Worm (Caenorhabditis elegans) whole organism, young adult: ENCODE results near the gene lelo-1.

ENCODE experiments used
- B0019.2 ChIP-seq: fragments of 200-800 bp; sonication (Bioruptor generic); conservative IDR thresholded peaks from 2 replicates; pipeline ENCODE4 v1.3.6; 2022; ENCODE audit warnings: missing genetic modification reagents, missing genetic modification characterization, missing compliant biosample characterization
- B0035.1 ChIP-seq: sonication (generic microtip); optimal IDR thresholded peaks from 2 replicates; lab custom pipeline; 2016; ENCODE audit warnings: missing genetic modification characterization, mild to moderate bottlenecking, missing compliant biosample characterization, missing genotype, missing genetic modification reagents
- B0336.3 ChIP-seq: fragments of 200-800 bp; sonication (Bioruptor generic); IDR thresholded peaks from 2 replicates; pipeline ENCODE4 v1.3.6; 2022; ENCODE audit warnings: missing genetic modification characterization, missing compliant biosample characterization
- C06A6.2 ChIP-seq: fragments of 200-800 bp; sonication (Bioruptor generic); conservative IDR thresholded peaks from 2 replicates; pipeline ENCODE4 v1.3.6; 2022; ENCODE audit warnings: missing genetic modification characterization, missing compliant biosample characterization
- F33H1.4 ChIP-seq: fragments of 200-800 bp; sonication (Bioruptor generic); IDR thresholded peaks from 2 replicates; pipeline ENCODE4 v1.3.6; 2022; ENCODE audit warnings: missing genetic modification reagents, missing genetic modification characterization, missing compliant biosample characterization
- F57C9.4 ChIP-seq: sonication (generic microtip); optimal IDR thresholded peaks from 2 replicates; lab custom pipeline; 2017; ENCODE audit warnings: mild to moderate bottlenecking, missing genetic modification characterization, missing compliant biosample characterization
- Y53G8AR.9 ChIP-seq: fragments of 200-800 bp; sonication (Bioruptor generic); conservative IDR thresholded peaks from 2 replicates; pipeline ENCODE4 v1.3.6; 2022; ENCODE audit warnings: missing genetic modification reagents, missing genetic modification characterization, missing compliant biosample characterization
- ZK185.1 ChIP-seq: sonication (generic microtip); optimal IDR thresholded peaks from 2 replicates; lab custom pipeline; 2016; ENCODE audit warnings: mild to moderate bottlenecking, missing genetic modification characterization, missing compliant biosample characterization; ENCODE audit not compliant: poor library complexity, severe bottlenecking
- ama-1 ChIP-seq, 3 experiments: fragments of 150-350 bp in 1 of 3; sonication (generic microtip) in 2 of 3; optimal IDR thresholded peaks; 2 replicates each; lab custom pipeline; 2014 to 2018; ENCODE audit warnings: missing biosample characterization in 2 of 3, missing genetic modification characterization in 2 of 3, missing genetic modification reagents in 2 of 3
- aptf-3 ChIP-seq: fragments of 200-800 bp; sonication (Bioruptor generic); IDR thresholded peaks from 2 replicates; pipeline ENCODE4 v1.3.6; 2022; ENCODE audit warnings: missing genetic modification characterization, missing compliant biosample characterization
- atf-7 ChIP-seq: sonication (generic microtip); optimal IDR thresholded peaks from 2 replicates; lab custom pipeline; 2017; ENCODE audit warnings: mild to moderate bottlenecking, missing genetic modification characterization, missing compliant biosample characterization
- athp-1 ChIP-seq: sonication (generic microtip); optimal IDR thresholded peaks from 2 replicates; lab custom pipeline; 2017; ENCODE audit warnings: mild to moderate bottlenecking, missing genetic modification characterization, missing compliant biosample characterization
- attf-3 ChIP-seq: fragments of 200-800 bp; sonication (Bioruptor generic); conservative IDR thresholded peaks from 2 replicates; pipeline ENCODE4 v1.3.6; 2022; ENCODE audit warnings: missing genetic modification reagents, missing genetic modification characterization, missing compliant biosample characterization
- attf-6 ChIP-seq: fragments of 200-800 bp; sonication (Bioruptor generic); IDR thresholded peaks from 2 replicates; pipeline ENCODE4 v1.3.6; 2022; ENCODE audit warnings: missing genetic modification reagents, missing genetic modification characterization, missing compliant biosample characterization
- ccch-3 ChIP-seq: fragments of 200-800 bp; sonication (Bioruptor generic); optimal IDR thresholded peaks from 2 replicates; lab custom pipeline; 2018; ENCODE audit warnings: mild to moderate bottlenecking, missing genetic modification characterization, missing compliant biosample characterization
- cebp-1 ChIP-seq, 2 experiments: fragments of 200-800 bp in 1 of 2; sonication (Bioruptor generic) in 1 of 2; sonication (generic microtip) in 1 of 2; IDR thresholded peaks in 1 of 2; optimal IDR thresholded peaks in 1 of 2; 2 replicates each; pipeline versions ENCODE4 v1.3.6 to Lab custom; 2017 to 2022; ENCODE audit warnings: missing compliant biosample characterization in 2 of 2, missing genetic modification characterization in 2 of 2, mild to moderate bottlenecking in 1 of 2, missing genetic modification reagents in 1 of 2, moderate library complexity in 1 of 2
- ceh-58 ChIP-seq: fragments of 200-800 bp; sonication (Bioruptor generic); IDR thresholded peaks from 2 replicates; pipeline ENCODE4 v1.3.6; 2022; ENCODE audit warnings: missing genetic modification characterization, missing compliant biosample characterization
- ceh-91 ChIP-seq: fragments of 200-800 bp; sonication (Bioruptor generic); IDR thresholded peaks from 2 replicates; pipeline ENCODE4 v1.3.6; 2022; ENCODE audit warnings: missing genetic modification reagents, missing genetic modification characterization, missing compliant biosample characterization
- dox-1 ChIP-seq: fragments of 200-800 bp; sonication (Bioruptor generic); IDR thresholded peaks from 2 replicates; pipeline ENCODE4 v1.3.6; 2022; ENCODE audit warnings: missing genetic modification reagents, missing genetic modification characterization, missing compliant biosample characterization
- efl-1 ChIP-seq: fragments of 150-350 bp; optimal IDR thresholded peaks from 2 replicates; lab custom pipeline; 2014; ENCODE audit warnings: missing biosample characterization, missing genetic modification reagents, missing genetic modification characterization
- ekl-4 ChIP-seq: fragments of 200-800 bp; sonication (Bioruptor generic); IDR thresholded peaks from 2 replicates; pipeline ENCODE4 v1.3.6; 2022; ENCODE audit warnings: missing genetic modification reagents, missing genetic modification characterization, missing compliant biosample characterization
- fkh-3 ChIP-seq: sonication (generic microtip); optimal IDR thresholded peaks from 2 replicates; lab custom pipeline; 2016; ENCODE audit warnings: mild to moderate bottlenecking, missing genetic modification characterization, missing compliant biosample characterization
- hlh-12 ChIP-seq: sonication (generic microtip); optimal IDR thresholded peaks from 2 replicates; lab custom pipeline; 2016; ENCODE audit warnings: missing genetic modification characterization, missing compliant biosample characterization
- hlh-26 ChIP-seq: fragments of 200-800 bp; sonication (Bioruptor generic); conservative IDR thresholded peaks from 2 replicates; pipeline ENCODE4 v1.3.6; 2022; ENCODE audit warnings: missing genetic modification reagents, missing genetic modification characterization, missing compliant biosample characterization
- hmg-1.2 ChIP-seq: fragments of 200-800 bp; sonication (Bioruptor generic); IDR thresholded peaks from 2 replicates; pipeline ENCODE4 v1.3.6; 2022; ENCODE audit warnings: missing genetic modification reagents, missing genetic modification characterization, missing compliant biosample characterization
- hsf-1 ChIP-seq: fragments of 200-800 bp; sonication (Bioruptor generic); IDR thresholded peaks from 2 replicates; pipeline ENCODE4 v1.3.6; 2022; ENCODE audit warnings: missing genetic modification reagents, missing genetic modification characterization, missing compliant biosample characterization
- let-526 ChIP-seq: fragments of 200-800 bp; sonication (Bioruptor generic); IDR thresholded peaks from 2 replicates; pipeline ENCODE4 v1.3.6; 2022; ENCODE audit warnings: missing genetic modification reagents, missing genetic modification characterization, missing compliant biosample characterization
- lin-54 ChIP-seq: fragments of 200-800 bp; sonication (Bioruptor generic); optimal IDR thresholded peaks from 2 replicates; lab custom pipeline; 2018; ENCODE audit warnings: mild to moderate bottlenecking, missing genetic modification characterization, missing compliant biosample characterization
- lir-1 ChIP-seq: fragments of 200-800 bp; sonication (Bioruptor generic); conservative IDR thresholded peaks from 2 replicates; pipeline ENCODE4 v1.3.6; 2022; ENCODE audit warnings: missing genetic modification reagents, missing genetic modification characterization, missing compliant biosample characterization
- mes-4 ChIP-seq: sonication (generic microtip); optimal IDR thresholded peaks from 2 replicates; lab custom pipeline; 2016; ENCODE audit warnings: missing genotype, missing genetic modification characterization, missing compliant biosample characterization
- nfyb-1 ChIP-seq: fragments of 200-800 bp; sonication (Bioruptor generic); IDR thresholded peaks from 2 replicates; pipeline ENCODE4 v1.3.6; 2022; ENCODE audit warnings: missing genetic modification reagents, missing genetic modification characterization, missing compliant biosample characterization
- nhr-27 ChIP-seq: fragments of 200-800 bp; sonication (Bioruptor generic); optimal IDR thresholded peaks from 2 replicates; lab custom pipeline; 2018; ENCODE audit warnings: mild to moderate bottlenecking, missing genetic modification characterization, moderate library complexity, missing compliant biosample characterization
- nhr-90 ChIP-seq: sonication (generic microtip); optimal IDR thresholded peaks from 2 replicates; lab custom pipeline; 2016; ENCODE audit warnings: missing genotype, mild to moderate bottlenecking, missing genetic modification characterization, missing compliant biosample characterization
- pbrm-1 ChIP-seq: fragments of 200-800 bp; sonication (Bioruptor generic); IDR thresholded peaks from 2 replicates; pipeline ENCODE4 v1.3.6; 2022; ENCODE audit warnings: missing genetic modification reagents, missing genetic modification characterization, missing compliant biosample characterization
- repo-1 ChIP-seq: sonication (generic microtip); optimal IDR thresholded peaks from 2 replicates; lab custom pipeline; 2017; ENCODE audit warnings: mild to moderate bottlenecking, missing genetic modification characterization, missing compliant biosample characterization
- rpc-1 ChIP-seq, 2 experiments: fragments of 150-350 bp in 1 of 2; sonication (generic microtip) in 1 of 2; optimal IDR thresholded peaks; 2 replicates each; lab custom pipeline; 2014 to 2018; ENCODE audit warnings: missing biosample characterization in 1 of 2, missing genetic modification characterization in 1 of 2, missing genetic modification reagents in 1 of 2, missing genotype in 1 of 2
- sdz-38 ChIP-seq: sonication (generic microtip); optimal IDR thresholded peaks from 2 replicates; lab custom pipeline; 2016; ENCODE audit warnings: missing genotype, missing genetic modification characterization, missing compliant biosample characterization
- snpc-1.3 ChIP-seq: sonication (generic microtip); optimal IDR thresholded peaks from 2 replicates; lab custom pipeline; 2017; ENCODE audit warnings: missing genetic modification characterization, mild to moderate bottlenecking, missing compliant biosample characterization, antibody characterized with exemption, moderate library complexity, missing genotype, missing genetic modification reagents; ENCODE audit not compliant: insufficient read depth
- somi-1 ChIP-seq: fragments of 200-800 bp; sonication (Bioruptor generic); optimal IDR thresholded peaks from 2 replicates; lab custom pipeline; 2018; ENCODE audit warnings: mild to moderate bottlenecking, missing genetic modification characterization, missing compliant biosample characterization
- sptf-2 ChIP-seq: fragments of 200-800 bp; sonication (Bioruptor generic); optimal IDR thresholded peaks from 2 replicates; lab custom pipeline; 2018; ENCODE audit warnings: mild to moderate bottlenecking, missing genetic modification characterization, missing compliant biosample characterization
- tbp1 ChIP-seq: fragments of 200-800 bp; sonication (Bioruptor generic); optimal IDR thresholded peaks from 2 replicates; lab custom pipeline; 2018; ENCODE audit warnings: mild to moderate bottlenecking, missing genetic modification characterization, missing compliant biosample characterization
- tlf-1 ChIP-seq: fragments of 200-800 bp; sonication (Bioruptor generic); optimal IDR thresholded peaks from 2 replicates; lab custom pipeline; 2018; ENCODE audit warnings: mild to moderate bottlenecking, missing genetic modification characterization, missing compliant biosample characterization
- unc-62 ChIP-seq: fragments of 150-350 bp; optimal IDR thresholded peaks from 2 replicates; lab custom pipeline; 2014; ENCODE audit warnings: missing biosample characterization, missing genetic modification reagents, missing genetic modification characterization
- xnd-1 ChIP-seq: sonication (generic microtip); optimal IDR thresholded peaks from 2 replicates; lab custom pipeline; 2016; ENCODE audit warnings: missing genotype, missing genetic modification reagents, missing genetic modification characterization, missing compliant biosample characterization
- zim-3 ChIP-seq: sonication (generic microtip); optimal IDR thresholded peaks from 2 replicates; lab custom pipeline; 2017; ENCODE audit warnings: mild to moderate bottlenecking, missing genetic modification characterization, moderate library complexity, missing compliant biosample characterization
- ztf-18 ChIP-seq: sonication (generic microtip); optimal IDR thresholded peaks from 2 replicates; lab custom pipeline; 2016; ENCODE audit warnings: missing genotype, mild to moderate bottlenecking, missing genetic modification characterization, missing compliant biosample characterization
- ztf-22 ChIP-seq: fragments of 200-800 bp; sonication (Bioruptor generic); optimal IDR thresholded peaks from 2 replicates; lab custom pipeline; 2018; ENCODE audit warnings: mild to moderate bottlenecking, missing genetic modification characterization, moderate library complexity, missing compliant biosample characterization
- ztf-28 ChIP-seq: fragments of 200-800 bp; sonication (Bioruptor generic); IDR thresholded peaks from 2 replicates; pipeline ENCODE4 v1.3.6; 2022; ENCODE audit warnings: missing genetic modification reagents, missing genetic modification characterization, missing compliant biosample characterization

Gene lelo-1

ce11 chrII:6248503-6248902 lies 2.3 kb downstream of the lelo-1 start (continued):
- TF ChIP-seq repo-1 (tag; lab: Kevin White, UChicago) (peak; percentile 71), ceh-58 (no peak), ztf-28 (GFP tag; lab: Robert Waterston, UW) (no peak), F57C9.4 (no peak), xnd-1 (tag; lab: Kevin White, UChicago) (no peak), F33H1.4 (GFP tag; lab: Robert Waterston, UW) (peak; percentile 46), nfyb-1 (GFP tag; lab: Robert Waterston, UW) (peak; percentile 63), ceh-91 (no peak), rpc-1 (optimal IDR thresholded peaks at IDR 0.05; lab: Kevin White, UChicago) (peak; percentile 70), rpc-1 (tag; optimal IDR thresholded peaks at IDR 0.05; lab: Kevin White, UChicago) (peak; percentile 77), let-526 (GFP tag; lab: Robert Waterston, UW) (no peak), cebp-1 (GFP tag; IDR thresholded peaks at IDR 0.05; lab: Robert Waterston, UW) (0 out of 2 replicates have a peak, but pooled peaks have one; percentile 11), cebp-1 (tag; optimal IDR thresholded peaks at IDR 0.05; lab: Kevin White, UChicago) (peak; percentile 62), snpc-1.3 (tag; lab: Kevin White, UChicago) (no peak), ztf-18 (tag; lab: Kevin White, UChicago) (peak; percentile 68), sptf-2 (peak; percentile 27), Y53G8AR.9 (GFP tag; lab: Robert Waterston, UW) (no peak), sdz-38 (tag; lab: Kevin White, UChicago) (no peak), atf-7 (tag; lab: Kevin White, UChicago) (peak; percentile 40), nhr-90 (peak; percentile 72), dox-1 (GFP tag; lab: Robert Waterston, UW) (peak; percentile 73), hlh-26 (GFP tag; lab: Robert Waterston, UW) (no peak), B0019.2 (GFP tag; lab: Robert Waterston, UW) (peak; percentile 36; the same call in 1 of the 2 replicates), ekl-4 (GFP tag; lab: Robert Waterston, UW) (peak; percentile 87), ama-1 (optimal IDR thresholded peaks at IDR 0.05; lab: Kevin White, UChicago) (no peak), ama-1 (GFP tag; optimal IDR thresholded peaks at IDR 0.05; lab: Kevin White, UChicago) (peak; percentile 66 to 71), somi-1 (no peak), B0336.3 (GFP tag; lab: Robert Waterston, UW) (0 out of 2 replicates have a peak, but pooled peaks have one; percentile 13), lin-54 (GFP tag; lab: Kevin White, UChicago) (peak; percentile 62), hlh-12 (tag; lab: Kevin White, UChicago) (no peak), nhr-27 (tag; lab: Kevin White, UChicago) (no peak), tlf-1 (GFP tag; lab: Kevin White, UChicago) (peak; percentile 1), fkh-3 (peak; percentile 63), hmg-1.2 (GFP tag; lab: Robert Waterston, UW) (peak; percentile 41), attf-6 (GFP tag; lab: Robert Waterston, UW) (no peak), lir-1 (no peak), aptf-3 (GFP tag; lab: Robert Waterston, UW) (no peak), ztf-22 (no peak), athp-1 (tag; lab: Kevin White, UChicago) (peak; percentile 61), mes-4 (tag; lab: Kevin White, UChicago) (peak; percentile 69), ccch-3 (no peak), ZK185.1 (peak; percentile 76), pbrm-1 (GFP tag; lab: Robert Waterston, UW) (peak; percentile 16; the same call in 1 of the 2 replicates), zim-3 (tag; lab: Kevin White, UChicago) (no peak), unc-62 (GFP tag; lab: Kevin White, UChicago) (no peak), C06A6.2 (GFP tag; lab: Robert Waterston, UW) (0 out of 2 replicates have a peak, but pooled peaks have one; percentile 20), B0035.1 (tag; lab: Kevin White, UChicago) (no peak), attf-3 (GFP tag; lab: Robert Waterston, UW) (no peak), hsf-1 (no peak), efl-1 (GFP tag; lab: Kevin White, UChicago) (no peak), tbp1 (GFP tag; lab: Kevin White, UChicago) (peak; percentile 92)
